Fruit fly (Drosophila melanogaster) whole organism, embryonic: ENCODE results near the gene CG3566.

ENCODE experiments used
- CG10321 ChIP-seq: fragments of 200-800 bp; sonication (Bioruptor generic); IDR thresholded peaks from 2 replicates; pipeline ENCODE4 v1.3.6; 2022; ENCODE audit warnings: missing biosample characterization, missing genetic modification characterization
- CG10462 ChIP-seq: fragments of 200-800 bp; sonication (Bioruptor generic); optimal IDR thresholded peaks from 2 replicates; lab custom pipeline; 2016; ENCODE audit warnings: missing biosample characterization, missing genetic modification characterization
- CG10543 ChIP-seq: fragments of 200-800 bp; sonication (Bioruptor generic); optimal IDR thresholded peaks from 3 replicates; lab custom pipeline; 2017; ENCODE audit warnings: missing biosample characterization, mild to moderate bottlenecking, missing genetic modification characterization, moderate library complexity
- CG12299 ChIP-seq: fragments of 200-800 bp; sonication (Bioruptor generic); optimal IDR thresholded peaks from 2 replicates; lab custom pipeline; 2018; ENCODE audit warnings: missing biosample characterization, mild to moderate bottlenecking, missing genetic modification characterization
- CG2202 ChIP-seq: fragments of 200-800 bp; sonication (Bioruptor generic); optimal IDR thresholded peaks from 2 replicates; lab custom pipeline; 2018; ENCODE audit warnings: missing biosample characterization, mild to moderate bottlenecking, missing genetic modification characterization
- CG2889 ChIP-seq: fragments of 200-800 bp; sonication (Bioruptor generic); IDR thresholded peaks from 3 replicates; pipeline ENCODE4 v1.3.6; 2022; ENCODE audit warnings: missing biosample characterization, missing genetic modification characterization
- CG3163 ChIP-seq: fragments of 200-800 bp; sonication (Bioruptor generic); optimal IDR thresholded peaks from 3 replicates; lab custom pipeline; 2016; ENCODE audit warnings: missing biosample characterization, missing genetic modification characterization
- CG33213 ChIP-seq: fragments of 200-800 bp; sonication (Bioruptor generic); optimal IDR thresholded peaks from 3 replicates; lab custom pipeline; 2016; ENCODE audit warnings: missing biosample characterization, missing genetic modification characterization
- CG5180 ChIP-seq: fragments of 200-800 bp; sonication (Bioruptor generic); optimal IDR thresholded peaks from 3 replicates; lab custom pipeline; 2017; ENCODE audit warnings: missing biosample characterization, missing genetic modification characterization, mild to moderate bottlenecking, moderate library complexity, missing genetic modification reagents
- CG6689 ChIP-seq: fragments of 200-800 bp; sonication (Bioruptor generic); IDR thresholded peaks from 2 replicates; pipeline ENCODE4 v1.3.6; 2022; ENCODE audit warnings: missing biosample characterization, missing genetic modification characterization
- CG7745 ChIP-seq: fragments of 200-800 bp; sonication (Bioruptor generic); optimal IDR thresholded peaks from 2 replicates; lab custom pipeline; 2018; ENCODE audit warnings: missing biosample characterization, mild to moderate bottlenecking, missing genetic modification characterization, moderate library complexity
- CG7987 ChIP-seq: fragments of 200-800 bp; sonication (Bioruptor generic); optimal IDR thresholded peaks from 2 replicates; lab custom pipeline; 2018; ENCODE audit warnings: missing biosample characterization, mild to moderate bottlenecking, missing genetic modification characterization, moderate library complexity
- CG8290 ChIP-seq, 3 experiments: fragments of 200-800 bp; sonication (Bioruptor generic); optimal IDR thresholded peaks; 2 replicates each; lab custom pipeline; 2016 to 2019; ENCODE audit warnings: missing biosample characterization in 3 of 3, missing genetic modification characterization in 3 of 3, mild to moderate bottlenecking in 2 of 3, moderate library complexity in 1 of 3
- CoRest ChIP-seq: fragments of 200-800 bp; sonication (Bioruptor generic); optimal IDR thresholded peaks from 3 replicates; lab custom pipeline; 2018; ENCODE audit warnings: missing biosample characterization, mild to moderate bottlenecking, missing genetic modification characterization, moderate library complexity
- CrebB ChIP-seq: fragments of 200-800 bp; sonication (Bioruptor generic); optimal IDR thresholded peaks from 3 replicates; lab custom pipeline; 2018; ENCODE audit warnings: missing biosample characterization, mild to moderate bottlenecking, missing genetic modification characterization
- D19B ChIP-seq: fragments of 200-800 bp; sonication (Bioruptor generic); optimal IDR thresholded peaks from 2 replicates; lab custom pipeline; 2017; ENCODE audit warnings: missing biosample characterization, mild to moderate bottlenecking, missing genetic modification characterization
- Dfd ChIP-seq, 2 experiments: fragments of >200 bp; optimal IDR thresholded peaks; 2 replicates each; lab custom pipeline; 2017; ENCODE audit warnings: missing biosample characterization in 2 of 2, missing genetic modification characterization in 2 of 2
- Eip74EF ChIP-seq, 2 experiments: fragments of 200-800 bp in 1 of 2; fragments of >200 bp in 1 of 2; sonication (Bioruptor generic) in 1 of 2; optimal IDR thresholded peaks; 2 replicates each; lab custom pipeline; 2017 to 2019; ENCODE audit warnings: missing biosample characterization in 2 of 2, missing genetic modification characterization in 2 of 2, mild to moderate bottlenecking in 1 of 2, moderate library complexity in 1 of 2
- Fer2 ChIP-seq: fragments of 200-800 bp; sonication (Bioruptor generic); optimal IDR thresholded peaks from 2 replicates; lab custom pipeline; 2018; ENCODE audit warnings: missing biosample characterization, mild to moderate bottlenecking, missing genetic modification characterization, moderate library complexity
- H2.0 ChIP-seq: fragments of 200-800 bp; sonication (Bioruptor generic); IDR thresholded peaks from 2 replicates; pipeline ENCODE4 v1.3.6; 2022; ENCODE audit warnings: missing biosample characterization, missing genetic modification characterization
- HmgZ ChIP-seq: fragments of 200-800 bp; sonication (Bioruptor generic); optimal IDR thresholded peaks from 2 replicates; lab custom pipeline; 2018; ENCODE audit warnings: missing biosample characterization, mild to moderate bottlenecking, missing genetic modification characterization
- Meics ChIP-seq: fragments of 200-800 bp; sonication (Bioruptor generic); optimal IDR thresholded peaks from 2 replicates; lab custom pipeline; 2017; ENCODE audit warnings: missing biosample characterization, mild to moderate bottlenecking, missing genetic modification characterization
- Mrtf ChIP-seq: fragments of 200-800 bp; sonication (Bioruptor generic); IDR thresholded peaks from 3 replicates; pipeline ENCODE4 v1.3.6; 2022; ENCODE audit warnings: missing biosample characterization, missing genetic modification characterization
- NC2β ChIP-seq: fragments of 200-800 bp; sonication (Bioruptor generic); optimal IDR thresholded peaks from 2 replicates; lab custom pipeline; 2016; ENCODE audit warnings: missing biosample characterization, missing genetic modification characterization
- Nf-YC ChIP-seq: fragments of 200-800 bp; optimal IDR thresholded peaks from 3 replicates; lab custom pipeline; 2019; ENCODE audit warnings: missing biosample characterization, mild to moderate bottlenecking, missing genetic modification characterization, moderate library complexity
- Six4 ChIP-seq: fragments of 200-800 bp; sonication (Bioruptor generic); optimal IDR thresholded peaks from 2 replicates; lab custom pipeline; 2016; ENCODE audit warnings: missing biosample characterization, missing genetic modification characterization
- Sry-β ChIP-seq: fragments of 200-800 bp; sonication (Bioruptor generic); optimal IDR thresholded peaks from 2 replicates; lab custom pipeline; 2018; ENCODE audit warnings: missing biosample characterization, mild to moderate bottlenecking, missing genetic modification characterization, moderate library complexity
- Xbp1 ChIP-seq: fragments of 200-800 bp; sonication (Bioruptor generic); optimal IDR thresholded peaks from 3 replicates; lab custom pipeline; 2016; ENCODE audit warnings: missing biosample characterization, mild to moderate bottlenecking, missing genetic modification characterization
- al ChIP-seq: fragments of 200-800 bp; sonication (Bioruptor generic); IDR thresholded peaks from 2 replicates; pipeline ENCODE4 v1.3.6; 2022; ENCODE audit warnings: missing biosample characterization, missing genetic modification characterization
- ash1 ChIP-seq: fragments of 200-800 bp; sonication (Bioruptor generic); optimal IDR thresholded peaks from 2 replicates; lab custom pipeline; 2018; ENCODE audit warnings: missing biosample characterization, mild to moderate bottlenecking, missing genetic modification characterization
- cg ChIP-seq: fragments of 200-800 bp; sonication (Bioruptor generic); optimal IDR thresholded peaks from 3 replicates; lab custom pipeline; 2019; ENCODE audit warnings: missing biosample characterization, mild to moderate bottlenecking, missing genetic modification characterization, moderate library complexity
- da ChIP-seq: fragments of 200-800 bp; sonication (Bioruptor generic); optimal IDR thresholded peaks from 2 replicates; lab custom pipeline; 2016; ENCODE audit warnings: missing biosample characterization, missing genetic modification characterization
- dm ChIP-seq: fragments of 200-800 bp; sonication (Bioruptor generic); optimal IDR thresholded peaks from 3 replicates; lab custom pipeline; 2016; ENCODE audit warnings: missing biosample characterization, missing genetic modification characterization
- dmrt99B ChIP-seq: fragments of 200-800 bp; sonication (Bioruptor generic); optimal IDR thresholded peaks from 2 replicates; lab custom pipeline; 2018; ENCODE audit warnings: missing biosample characterization, mild to moderate bottlenecking, missing genetic modification characterization, moderate library complexity
- fd3F ChIP-seq: fragments of 200-800 bp; sonication (Bioruptor generic); optimal IDR thresholded peaks from 2 replicates; lab custom pipeline; 2018; ENCODE audit warnings: missing biosample characterization, mild to moderate bottlenecking, missing genetic modification characterization, moderate library complexity
- gfzf ChIP-seq: fragments of 200-800 bp; sonication (Bioruptor generic); optimal IDR thresholded peaks from 2 replicates; lab custom pipeline; 2016; ENCODE audit warnings: missing biosample characterization, mild to moderate bottlenecking, missing genetic modification characterization, moderate library complexity
- grn ChIP-seq: fragments of 200-800 bp; sonication (Bioruptor generic); optimal IDR thresholded peaks from 3 replicates; lab custom pipeline; 2017; ENCODE audit warnings: missing biosample characterization, missing genetic modification characterization
- gsb ChIP-seq: fragments of 200-800 bp; sonication (Bioruptor generic); IDR thresholded peaks from 2 replicates; pipeline ENCODE4 v1.3.6; 2022; ENCODE audit warnings: missing biosample characterization, missing genetic modification characterization
- lilli ChIP-seq: fragments of 200-800 bp; sonication (Bioruptor generic); optimal IDR thresholded peaks from 3 replicates; lab custom pipeline; 2016; ENCODE audit warnings: missing biosample characterization, missing genetic modification characterization
- mirr ChIP-seq: fragments of 200-800 bp; sonication (Bioruptor generic); optimal IDR thresholded peaks from 3 replicates; lab custom pipeline; 2018; ENCODE audit warnings: missing biosample characterization, mild to moderate bottlenecking, missing genetic modification characterization
- pros ChIP-seq: fragments of 200-800 bp; sonication (Bioruptor generic); optimal IDR thresholded peaks from 3 replicates; lab custom pipeline; 2019; ENCODE audit warnings: missing biosample characterization, mild to moderate bottlenecking, missing genetic modification characterization, moderate library complexity
- sc ChIP-seq, 3 experiments: fragments of >200 bp in 2 of 3; fragments of 200-800 bp in 1 of 3; sonication (Bioruptor generic) in 1 of 3; optimal IDR thresholded peaks; 2 replicates in 2 of 3; 3 replicates in 1 of 3; lab custom pipeline; 2017; ENCODE audit warnings: mild to moderate bottlenecking in 1 of 3, missing biosample characterization in 1 of 3, missing genetic modification characterization in 1 of 3, missing genetic modification reagents in 1 of 3
- scrt ChIP-seq: fragments of 200-800 bp; sonication (Bioruptor generic); optimal IDR thresholded peaks from 2 replicates; lab custom pipeline; 2018; ENCODE audit warnings: missing biosample characterization, mild to moderate bottlenecking, missing genetic modification characterization, moderate library complexity
- sisA ChIP-seq: fragments of 200-800 bp; sonication (Bioruptor generic); IDR thresholded peaks from 2 replicates; pipeline ENCODE4 v1.3.6; 2022; ENCODE audit warnings: missing biosample characterization, missing genetic modification characterization
- ssp ChIP-seq: fragments of 200-800 bp; sonication (Bioruptor generic); IDR thresholded peaks from 2 replicates; pipeline ENCODE4 v1.3.6; 2022; ENCODE audit warnings: missing biosample characterization, missing genetic modification characterization
- vnd ChIP-seq: fragments of 200-800 bp; sonication (Bioruptor generic); IDR thresholded peaks from 3 replicates; pipeline ENCODE4 v1.3.6; 2022; ENCODE audit warnings: missing biosample characterization, missing genetic modification characterization; ENCODE audit not compliant: partially characterized antibody
- wdn ChIP-seq: fragments of 200-800 bp; sonication (Bioruptor generic); IDR thresholded peaks from 2 replicates; pipeline ENCODE4 v1.3.6; 2022; ENCODE audit warnings: missing biosample characterization, missing genetic modification characterization
- z ChIP-seq: fragments of 200-800 bp; sonication (Bioruptor generic); IDR thresholded peaks from 3 replicates; pipeline ENCODE4 v1.3.6; 2022; ENCODE audit warnings: missing biosample characterization, missing genetic modification characterization
- zf30C ChIP-seq: fragments of 200-800 bp; sonication (Bioruptor generic); optimal IDR thresholded peaks from 3 replicates; lab custom pipeline; 2018; ENCODE audit warnings: missing biosample characterization, mild to moderate bottlenecking, missing genetic modification characterization

The CG3566 gene

dm6 chrX:6264456-6264855 lies 12.1 kb downstream of the CG3566 start (continued):
- no peak for TF ChIP-seq Eip74EF (GFP tag; optimal IDR thresholded peaks at IDR 0.05; lab: Kevin White, UChicago)
- TF ChIP-seq H2.0 (GFP tag; lab: Robert Waterston, UW) = no peak
- TF ChIP-seq Six4 (GFP tag; lab: Kevin White, UChicago) = no peak
- no peak for TF ChIP-seq lilli (GFP tag; lab: Kevin White, UChicago)
- TF ChIP-seq mirr = peak; percentile 81
- no peak for TF ChIP-seq zf30C (GFP tag; lab: Kevin White, UChicago)
- no peak for TF ChIP-seq CG12299 (tag; lab: Kevin White, UChicago)
- no peak for TF ChIP-seq CG8290 (GFP tag; optimal IDR thresholded peaks at IDR 0.05; lab: Kevin White, UChicago)
- TF ChIP-seq CG8290 (tag; optimal IDR thresholded peaks at IDR 0.05; lab: Kevin White, UChicago) = peak in 1 of 2 experiments; percentile 46
- TF ChIP-seq CG33213 (GFP tag; lab: Kevin White, UChicago) = no peak
- TF ChIP-seq Meics = no peak
- TF ChIP-seq CG6689 (GFP tag; lab: Robert Waterston, UW) = no peak
- no peak for TF ChIP-seq CG3163
- peak; percentile 87 for TF ChIP-seq grn
- no peak for TF ChIP-seq pros (GFP tag; lab: Kevin White, UChicago)
- peak; percentile 21 for TF ChIP-seq scrt (GFP tag; lab: Kevin White, UChicago)
- no peak for TF ChIP-seq sc (optimal IDR thresholded peaks at IDR 0.05; lab: Kevin White, UChicago)
- TF ChIP-seq sc (GFP tag; optimal IDR thresholded peaks at IDR 0.05; lab: Kevin White, UChicago) = no peak
- TF ChIP-seq CG2202 (tag; lab: Kevin White, UChicago) = no peak
- TF ChIP-seq D19B (GFP tag; lab: Kevin White, UChicago) = no peak
- TF ChIP-seq CG7745 = no peak
- peak; percentile 19 for TF ChIP-seq CG10543 (GFP tag; lab: Kevin White, UChicago)
- TF ChIP-seq wdn = no peak
- TF ChIP-seq CG10321 (GFP tag; lab: Robert Waterston, UW) = no peak
- TF ChIP-seq, all 482 proteins: peak for 18

dm6 chrX:6263614-6264130 lies 12.9 kb downstream of the CG3566 start:
- TF ChIP-seq Mrtf (GFP tag; lab: Robert Waterston, UW) = peak; percentile 46; the same call in 1 of the 3 replicates
- peak; percentile 54; the same call in 1 of the 2 replicates for TF ChIP-seq al (GFP tag; lab: Robert Waterston, UW)
- peak; percentile 5 for TF ChIP-seq dm
- peak; percentile 83 for TF ChIP-seq CoRest
- peak; percentile 75 for TF ChIP-seq HmgZ
- TF ChIP-seq CG2889 (GFP tag; lab: Robert Waterston, UW) = no peak
- TF ChIP-seq NC2β (GFP tag; lab: Kevin White, UChicago) = no peak
- no peak for TF ChIP-seq zf30C (GFP tag; lab: Kevin White, UChicago)
- no peak for TF ChIP-seq vnd (GFP tag; lab: Robert Waterston, UW)
- no peak for TF ChIP-seq ash1
- no peak for TF ChIP-seq z
- no peak for TF ChIP-seq gfzf (GFP tag; lab: Kevin White, UChicago)
- no peak for TF ChIP-seq Sry-β
- TF ChIP-seq CrebB (tag; lab: Kevin White, UChicago) = peak; percentile 61
- peak; percentile 73 for TF ChIP-seq Nf-YC (tag; lab: Kevin White, UChicago)
- no peak for TF ChIP-seq Dfd (GFP tag; optimal IDR thresholded peaks at IDR 0.05; lab: Kevin White, UChicago)
- TF ChIP-seq ssp = peak; percentile 37; the same call in 1 of the 2 replicates
- TF ChIP-seq CG10462 (GFP tag; lab: Kevin White, UChicago) = peak; percentile 36
- peak; percentile 61 for TF ChIP-seq sisA (GFP tag; lab: Robert Waterston, UW)
- peak; percentile 89 for TF ChIP-seq dmrt99B (tag; lab: Kevin White, UChicago)
- TF ChIP-seq cg (GFP tag; lab: Kevin White, UChicago) = no peak
- peak; percentile 59 for TF ChIP-seq fd3F (GFP tag; lab: Kevin White, UChicago)
- peak; percentile 44 for TF ChIP-seq CG7987 (GFP tag; lab: Kevin White, UChicago)
- TF ChIP-seq CG5180 (GFP tag; lab: Kevin White, UChicago) = peak; percentile 76
- TF ChIP-seq da (GFP tag; lab: Kevin White, UChicago) = no peak
- TF ChIP-seq Xbp1 (GFP tag; lab: Kevin White, UChicago) = peak; percentile 60
- peak; percentile 13 for TF ChIP-seq Fer2 (tag; lab: Kevin White, UChicago)
- peak; percentile 65 for TF ChIP-seq gsb (GFP tag; lab: Robert Waterston, UW)
